Worm (Caenorhabditis elegans): ENCODE results near the gene dnj-16.
A peak's percentile ranks its signal among the peaks of the same experiment; 100 is the strongest.

The dnj-16 gene

ce11 chrIII:4195306-4196008, 4.5 kb downstream of the dnj-16 start:
- TF ChIP-seq fos-1 (tag; optimal IDR thresholded peaks at IDR 0.05) (peak; percentile 35), pag-3 (tag; optimal IDR thresholded peaks at IDR 0.05; ENCODE audit: borderline replicate concordance, insufficient read depth) (no peak), C04F5.9 (tag; optimal IDR thresholded peaks at IDR 0.05) (no peak), fkh-4 (tag; optimal IDR thresholded peaks at IDR 0.05; ENCODE audit: borderline replicate concordance) (peak; percentile 32), snu-23 (GFP tag; optimal IDR thresholded peaks at IDR 0.05) (peak; percentile 49), lir-3 (tag; optimal IDR thresholded peaks at IDR 0.05; ENCODE audit: poor library complexity) (peak; percentile 11), ets-5 (GFP tag; IDR thresholded peaks at IDR 0.05) (no peak), ceh-8 (GFP tag; optimal IDR thresholded peaks at IDR 0.05) (peak; percentile 44), lin-14 (GFP tag; optimal IDR thresholded peaks at IDR 0.05) (peak; percentile 22), isw-1 (GFP tag; IDR thresholded peaks at IDR 0.05) (no peak), nhr-237 (tag; optimal IDR thresholded peaks at IDR 0.05) (no peak), nhr-76 (tag; optimal IDR thresholded peaks at IDR 0.05) (no peak), alr-1 (tag; optimal IDR thresholded peaks at IDR 0.05; ENCODE audit: borderline replicate concordance) (no peak), ceh-90 (tag; optimal IDR thresholded peaks at IDR 0.05) (no peak), pqm-1 (tag; optimal IDR thresholded peaks at IDR 0.05) (no peak), lin-35 (GFP tag; optimal IDR thresholded peaks at IDR 0.05) (peak in 1 of 2 experiments; percentile 34), pax-3 (tag; optimal IDR thresholded peaks at IDR 0.05) (peak; percentile 45), nhr-28 (tag; optimal IDR thresholded peaks at IDR 0.05) (no peak), efl-1 (optimal IDR thresholded peaks at IDR 0.05) (peak; percentile 44 to 50), efl-1 (GFP tag; optimal IDR thresholded peaks at IDR 0.05 in 1 of 2) (peak in 1 of 2 experiments; percentile 8), grh-1 (GFP tag; IDR thresholded peaks at IDR 0.05) (no peak; the same call in 1 of the 2 replicates), ceh-82 (tag; optimal IDR thresholded peaks at IDR 0.05) (no peak), hpl-2 (GFP tag; optimal IDR thresholded peaks at IDR 0.05) (peak; percentile 39), aha-1 (tag; optimal IDR thresholded peaks at IDR 0.05) (no peak), ztf-11 (tag; optimal IDR thresholded peaks at IDR 0.05) (no peak), mef-2 (tag; optimal IDR thresholded peaks at IDR 0.05) (no peak), vab-15 (tag; optimal IDR thresholded peaks at IDR 0.05) (no peak), ztf-4 (tag; optimal IDR thresholded peaks at IDR 0.05) (peak; percentile 72), lin-39 (tag; optimal IDR thresholded peaks at IDR 0.05) (no peak), jun-1 (tag; optimal IDR thresholded peaks at IDR 0.05) (no peak), mab-9 (GFP tag; IDR thresholded peaks at IDR 0.05) (no peak), sptf-1 (tag; optimal IDR thresholded peaks at IDR 0.05) (no peak), blmp-1 (tag; optimal IDR thresholded peaks at IDR 0.05) (peak; percentile 77), nhr-71 (tag; optimal IDR thresholded peaks at IDR 0.05) (peak; percentile 83), xbp-1 (tag; optimal IDR thresholded peaks at IDR 0.05) (no peak), unc-130 (tag; optimal IDR thresholded peaks at IDR 0.05) (peak; percentile 13), swsn-7 (tag; optimal IDR thresholded peaks at IDR 0.05) (peak; percentile 21), zag-1 (tag; optimal IDR thresholded peaks at IDR 0.05) (no peak), aly-2 (tag; optimal IDR thresholded peaks at IDR 0.05) (peak; percentile 94), nhr-84 (tag; optimal IDR thresholded peaks at IDR 0.05) (no peak), Y116A8C.19 (tag; optimal IDR thresholded peaks at IDR 0.05; ENCODE audit: borderline replicate concordance) (no peak), sup-37 (GFP tag; optimal IDR thresholded peaks at IDR 0.05) (peak; percentile 41), sox-4 (tag; optimal IDR thresholded peaks at IDR 0.05) (no peak), unc-30 (tag; optimal IDR thresholded peaks at IDR 0.05) (no peak), tlp-1 (tag; optimal IDR thresholded peaks at IDR 0.05) (no peak), mep-1 (tag; optimal IDR thresholded peaks at IDR 0.05) (no peak), nhr-12 (tag; optimal IDR thresholded peaks at IDR 0.05) (no peak), irx-1 (tag; optimal IDR thresholded peaks at IDR 0.05) (peak; percentile 35), nhr-20 (tag; optimal IDR thresholded peaks at IDR 0.05) (peak; percentile 37), C34B4.2 (tag; optimal IDR thresholded peaks at IDR 0.05) (no peak), egl-27 (tag; optimal IDR thresholded peaks at IDR 0.05) (no peak), rnt-1 (tag; optimal IDR thresholded peaks at IDR 0.05) (peak; percentile 53), nhr-19 (GFP tag; conservative IDR thresholded peaks at IDR 0.05) (peak; percentile 60)
